Worm (Caenorhabditis elegans) whole organism, L3 larva: ENCODE data around the gene M153.5.

ENCODE experiments used
- ZK546.5 ChIP-seq: sonication (generic microtip); optimal IDR thresholded peaks from 2 replicates; lab custom pipeline; 2017; ENCODE audit warnings: missing biosample characterization, missing genetic modification characterization
- ceh-28 ChIP-seq: fragments of 150-350 bp; optimal IDR thresholded peaks from 2 replicates; lab custom pipeline; 2014; ENCODE audit warnings: missing biosample characterization, missing genetic modification reagents, missing genetic modification characterization
- ceh-82 ChIP-seq: fragments of 150-350 bp; optimal IDR thresholded peaks from 2 replicates; lab custom pipeline; 2014; ENCODE audit warnings: missing biosample characterization, missing genetic modification characterization
- egl-27 ChIP-seq: sonication (generic microtip); optimal IDR thresholded peaks from 4 replicates; lab custom pipeline; 2017; ENCODE audit warnings: missing biosample characterization, missing genetic modification reagents, missing genetic modification characterization
- elt-3 ChIP-seq, 3 experiments: fragments of 150-350 bp in 1 of 3; sonication (generic microtip) in 2 of 3; optimal IDR thresholded peaks; 2 replicates in 2 of 3; 4 replicates in 1 of 3; lab custom pipeline; 2014 to 2017; ENCODE audit warnings: missing biosample characterization in 3 of 3, missing genetic modification characterization in 3 of 3
- hmg-11 ChIP-seq: sonication (generic microtip); optimal IDR thresholded peaks from 2 replicates; lab custom pipeline; 2016; ENCODE audit warnings: missing genetic modification characterization, missing compliant biosample characterization
- lsy-12 ChIP-seq: sonication (generic microtip); optimal IDR thresholded peaks from 2 replicates; lab custom pipeline; 2016; ENCODE audit warnings: mild to moderate bottlenecking, missing genetic modification characterization, missing compliant biosample characterization
- nhr-237 ChIP-seq: fragments of 150-350 bp; optimal IDR thresholded peaks from 2 replicates; lab custom pipeline; 2014; ENCODE audit warnings: missing biosample characterization, missing genetic modification characterization
- nhr-25 ChIP-seq: sonication (generic microtip); optimal IDR thresholded peaks from 2 replicates; lab custom pipeline; 2017; ENCODE audit warnings: missing biosample characterization, missing genetic modification characterization
- ztf-11 ChIP-seq: fragments of 150-350 bp; optimal IDR thresholded peaks from 2 replicates; lab custom pipeline; 2014; ENCODE audit warnings: missing biosample characterization, missing genetic modification characterization

- TF ChIP-seq elt-3 (tag; optimal IDR thresholded peaks at IDR 0.05; lab: Kevin White, UChicago) (no peak), ceh-82 (tag; lab: Kevin White, UChicago) (no peak), ztf-11 (no peak), hmg-11 (no peak), egl-27 (tag; lab: Kevin White, UChicago) (no peak), nhr-237 (no peak), ceh-28 (no peak), nhr-25 (tag; lab: Kevin White, UChicago) (no peak), lsy-12 (tag; lab: Kevin White, UChicago) (no peak), ZK546.5 (tag; lab: Kevin White, UChicago) (no peak)
These were observed 35.3 kb downstream of the M153.5 start for ce11 chrX:12179090-12179488.
